Worm (Caenorhabditis elegans) whole organism, midembryonic: ENCODE results near the gene C34E11.4.

ENCODE experiments used
- T22C8.4 ChIP-seq: fragments of 200-800 bp; sonication (Bioruptor generic); IDR thresholded peaks from 2 replicates; pipeline ENCODE4 v1.3.6; 2022; ENCODE audit warnings: missing genetic modification characterization, missing compliant biosample characterization
- flt-1 ChIP-seq: fragments of 200-800 bp; sonication (Bioruptor generic); IDR thresholded peaks from 2 replicates; pipeline ENCODE4 v1.3.6; 2022; ENCODE audit warnings: missing genetic modification characterization, missing compliant biosample characterization
- klf-2 ChIP-seq: fragments of 200-800 bp; sonication (Bioruptor generic); conservative IDR thresholded peaks from 2 replicates; pipeline ENCODE4 v1.3.6; 2022; ENCODE audit warnings: missing genetic modification reagents, missing genetic modification characterization, missing compliant biosample characterization
- med-1 ChIP-seq: sonication (generic microtip); optimal IDR thresholded peaks from 2 replicates; lab custom pipeline; 2017; ENCODE audit warnings: missing genetic modification characterization, mild to moderate bottlenecking, missing compliant biosample characterization, antibody characterized with exemption, missing genetic modification reagents; ENCODE audit not compliant: insufficient read depth
- ref-1 ChIP-seq: fragments of 200-800 bp; sonication (Bioruptor generic); conservative IDR thresholded peaks from 2 replicates; pipeline ENCODE4 v1.3.6; 2022; ENCODE audit warnings: missing genetic modification reagents, missing genetic modification characterization, missing compliant biosample characterization
- ztf-23 ChIP-seq: fragments of 200-800 bp; sonication (Bioruptor generic); IDR thresholded peaks from 2 replicates; pipeline ENCODE4 v1.3.6; 2022; ENCODE audit warnings: missing genetic modification reagents, missing genetic modification characterization, missing compliant biosample characterization
- ztf-29 ChIP-seq: fragments of 200-800 bp; sonication (Bioruptor generic); IDR thresholded peaks from 2 replicates; pipeline ENCODE4 v1.3.6; 2022; ENCODE audit warnings: missing genetic modification reagents, missing genetic modification characterization, missing compliant biosample characterization

ce11 chrX:11821159-11821720 lies 17.2 kb downstream of the C34E11.4 start:
- no peak for TF ChIP-seq ztf-23 (GFP tag; lab: Robert Waterston, UW)
- no peak for TF ChIP-seq flt-1 (GFP tag; lab: Robert Waterston, UW)
- TF ChIP-seq T22C8.4: no peak
- TF ChIP-seq med-1 (GFP tag; lab: Kevin White, UChicago): no peak
- TF ChIP-seq klf-2 (GFP tag; lab: Robert Waterston, UW): no peak
- TF ChIP-seq ztf-29 (GFP tag; lab: Robert Waterston, UW): no peak
- TF ChIP-seq ref-1 (GFP tag; lab: Robert Waterston, UW): no peak
